Worm (Caenorhabditis elegans) whole organism, L2 larva: ENCODE measurements around the gene T28D6.6.

Experiments
- C34F6.9 ChIP-seq: fragments of 150-350 bp; optimal IDR thresholded peaks from 2 replicates; lab custom pipeline; 2014; ENCODE audit warnings: missing biosample characterization, missing genetic modification characterization
- F13H6.1 ChIP-seq: sonication (generic microtip); optimal IDR thresholded peaks from 2 replicates; lab custom pipeline; 2016; ENCODE audit warnings: missing genetic modification characterization, missing compliant biosample characterization
- R02D3.7 ChIP-seq: fragments of 150-350 bp; optimal IDR thresholded peaks from 2 replicates; lab custom pipeline; 2014; ENCODE audit warnings: missing biosample characterization, missing genetic modification characterization
- Y55F3AM.14 ChIP-seq: fragments of 200-800 bp; sonication (Bioruptor generic); optimal IDR thresholded peaks from 2 replicates; lab custom pipeline; 2018; ENCODE audit warnings: mild to moderate bottlenecking, missing genetic modification characterization, missing compliant biosample characterization
- ZK546.5 ChIP-seq: sonication (generic microtip); optimal IDR thresholded peaks from 2 replicates; lab custom pipeline; 2017; ENCODE audit warnings: missing biosample characterization, missing genetic modification characterization
- alr-1 ChIP-seq: fragments of 150-350 bp; optimal IDR thresholded peaks from 2 replicates; lab custom pipeline; 2014; ENCODE audit warnings: missing biosample characterization, missing genetic modification characterization
- ama-1 ChIP-seq: fragments of 150-350 bp; optimal IDR thresholded peaks from 2 replicates; lab custom pipeline; 2018; ENCODE audit warnings: inconsistent platforms
- blmp-1 ChIP-seq: sonication (generic microtip); optimal IDR thresholded peaks from 2 replicates; lab custom pipeline; 2017; ENCODE audit warnings: missing genetic modification characterization, mild to moderate bottlenecking, missing compliant biosample characterization, antibody characterized with exemption, moderate library complexity; ENCODE audit not compliant: insufficient read depth
- ceh-16 ChIP-seq: fragments of 150-350 bp; optimal IDR thresholded peaks from 2 replicates; lab custom pipeline; 2014; ENCODE audit warnings: missing biosample characterization, missing genetic modification characterization
- ceh-82 ChIP-seq: fragments of 150-350 bp; optimal IDR thresholded peaks from 2 replicates; lab custom pipeline; 2014; ENCODE audit warnings: missing biosample characterization, missing genetic modification characterization
- dmd-4 ChIP-seq: sonication (generic microtip); optimal IDR thresholded peaks from 2 replicates; lab custom pipeline; 2017; ENCODE audit warnings: missing biosample characterization, missing genetic modification characterization
- egl-27 ChIP-seq: sonication (generic microtip); optimal IDR thresholded peaks from 3 replicates; lab custom pipeline; 2017; ENCODE audit warnings: missing biosample characterization, missing genetic modification reagents, missing genetic modification characterization
- elt-1 ChIP-seq: fragments of 150-350 bp; optimal IDR thresholded peaks from 2 replicates; lab custom pipeline; 2014; ENCODE audit warnings: missing biosample characterization, missing genetic modification characterization
- elt-3 ChIP-seq: sonication (generic microtip); optimal IDR thresholded peaks from 2 replicates; lab custom pipeline; 2017; ENCODE audit warnings: missing biosample characterization, missing genetic modification characterization
- fos-1 ChIP-seq: fragments of 150-350 bp; optimal IDR thresholded peaks from 2 replicates; lab custom pipeline; 2014; ENCODE audit warnings: missing biosample characterization, missing genetic modification characterization
- lin-13 ChIP-seq: fragments of 150-350 bp; optimal IDR thresholded peaks from 2 replicates; lab custom pipeline; 2014; ENCODE audit warnings: missing biosample characterization, missing genetic modification reagents, missing genetic modification characterization
- lsy-2 ChIP-seq, 2 experiments: fragments of 150-350 bp in 1 of 2; sonication (generic microtip) in 1 of 2; optimal IDR thresholded peaks; 2 replicates each; lab custom pipeline; 2014 to 2017; ENCODE audit warnings: missing biosample characterization in 2 of 2, missing genetic modification characterization in 2 of 2
- mab-5 ChIP-seq: fragments of 150-350 bp; optimal IDR thresholded peaks from 2 replicates; lab custom pipeline; 2014; ENCODE audit warnings: missing biosample characterization, missing genetic modification characterization
- mbf-1 ChIP-seq: sonication (generic microtip); optimal IDR thresholded peaks from 2 replicates; lab custom pipeline; 2017; ENCODE audit warnings: missing biosample characterization, missing genetic modification characterization
- nhr-10 ChIP-seq: sonication (generic microtip); optimal IDR thresholded peaks from 2 replicates; lab custom pipeline; 2017; ENCODE audit warnings: missing biosample characterization, missing genetic modification characterization
- nhr-11 ChIP-seq: fragments of 150-350 bp; optimal IDR thresholded peaks from 2 replicates; lab custom pipeline; 2014; ENCODE audit warnings: missing biosample characterization, missing genetic modification characterization
- nhr-129 ChIP-seq: fragments of 150-350 bp; optimal IDR thresholded peaks from 2 replicates; lab custom pipeline; 2014; ENCODE audit warnings: missing biosample characterization, missing genetic modification characterization
- nhr-21 ChIP-seq: fragments of 150-350 bp; optimal IDR thresholded peaks from 2 replicates; lab custom pipeline; 2014; ENCODE audit warnings: missing biosample characterization, missing genetic modification characterization
- nhr-23 ChIP-seq: fragments of 150-350 bp; optimal IDR thresholded peaks from 2 replicates; lab custom pipeline; 2014; ENCODE audit warnings: missing biosample characterization, missing genetic modification reagents, missing genetic modification characterization
- nhr-237 ChIP-seq: fragments of 150-350 bp; optimal IDR thresholded peaks from 2 replicates; lab custom pipeline; 2014; ENCODE audit warnings: missing biosample characterization, missing genetic modification characterization
- nhr-25 ChIP-seq: fragments of 150-350 bp; sonication (generic microtip); optimal IDR thresholded peaks from 3 replicates; lab custom pipeline; 2014; ENCODE audit warnings: missing biosample characterization, missing genetic modification characterization
- nhr-6 ChIP-seq: fragments of 150-350 bp; optimal IDR thresholded peaks from 2 replicates; lab custom pipeline; 2014; ENCODE audit warnings: missing biosample characterization, missing genetic modification characterization
- nhr-77 ChIP-seq: fragments of 150-350 bp; optimal IDR thresholded peaks from 2 replicates; lab custom pipeline; 2014; ENCODE audit warnings: missing biosample characterization, missing genetic modification characterization
- peb-1 ChIP-seq: fragments of 150-350 bp; optimal IDR thresholded peaks from 2 replicates; lab custom pipeline; 2014; ENCODE audit warnings: missing biosample characterization, missing genetic modification characterization
- skn-1 ChIP-seq: sonication (generic microtip); optimal IDR thresholded peaks from 2 replicates; lab custom pipeline; 2017; ENCODE audit warnings: missing biosample characterization, missing genetic modification characterization
- sma-3 ChIP-seq: sonication (generic microtip); optimal IDR thresholded peaks from 2 replicates; lab custom pipeline; 2016; ENCODE audit warnings: missing genetic modification reagents, missing genetic modification characterization, missing compliant biosample characterization
- sma-9 ChIP-seq, 2 experiments: fragments of 150-350 bp in 1 of 2; sonication (generic microtip) in 1 of 2; optimal IDR thresholded peaks; 2 replicates each; lab custom pipeline; 2014 to 2016; ENCODE audit warnings: missing genetic modification characterization in 2 of 2, mild to moderate bottlenecking in 1 of 2, missing biosample characterization in 1 of 2, missing compliant biosample characterization in 1 of 2, missing genetic modification reagents in 1 of 2, moderate library complexity in 1 of 2
- snpc-4 ChIP-seq: fragments of 150-350 bp; optimal IDR thresholded peaks from 2 replicates; lab custom pipeline; 2014; ENCODE audit warnings: missing biosample characterization, missing genetic modification characterization
- unc-39 ChIP-seq: fragments of 150-350 bp; optimal IDR thresholded peaks from 2 replicates; lab custom pipeline; 2014; ENCODE audit warnings: missing biosample characterization, missing genetic modification characterization
- unc-62 ChIP-seq: fragments of 150-350 bp; optimal IDR thresholded peaks from 2 replicates; lab custom pipeline; 2014; ENCODE audit warnings: missing biosample characterization, missing genetic modification reagents, missing genetic modification characterization
- zag-1 ChIP-seq: fragments of 150-350 bp; optimal IDR thresholded peaks from 2 replicates; lab custom pipeline; 2014; ENCODE audit warnings: missing biosample characterization, missing genetic modification characterization
- ztf-1 ChIP-seq: fragments of 200-800 bp; sonication (Bioruptor generic); conservative IDR thresholded peaks from 2 replicates; pipeline ENCODE4 v1.3.6; 2022; ENCODE audit warnings: missing genetic modification characterization, missing compliant biosample characterization
- ztf-11 ChIP-seq: sonication (generic microtip); optimal IDR thresholded peaks from 2 replicates; lab custom pipeline; 2017; ENCODE audit warnings: missing biosample characterization, missing genetic modification characterization

Gene T28D6.6

DNA sequence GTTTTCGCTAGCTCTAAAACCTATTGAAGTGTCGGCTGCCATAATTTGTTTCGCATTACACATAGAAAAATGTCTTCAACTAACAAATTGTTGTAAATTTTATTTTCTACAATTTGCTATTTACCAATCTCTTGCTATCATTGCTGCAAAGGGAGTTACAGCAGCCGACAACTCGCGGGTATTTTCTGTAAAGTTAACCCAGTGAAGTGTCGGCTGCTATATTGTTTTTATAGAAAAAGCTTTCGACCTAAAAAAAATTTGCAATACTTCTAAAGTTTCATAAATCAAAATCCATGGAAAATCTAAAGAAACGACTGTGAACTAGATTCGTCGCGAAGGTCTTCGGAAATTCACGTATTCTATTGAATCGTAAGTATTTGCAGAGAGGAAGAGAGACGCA, 36.0 kb upstream of the T28D6.6 start:
- TF ChIP-seq nhr-77 (no peak), zag-1 (tag; lab: Kevin White, UChicago) (no peak), skn-1 (tag; lab: Kevin White, UChicago) (no peak), unc-62 (no peak), elt-1 (no peak), ztf-1 (GFP tag; lab: Robert Waterston, UW) (no peak), nhr-21 (no peak), egl-27 (tag; lab: Kevin White, UChicago) (no peak), ama-1 (lab: Kevin White, UChicago) (no peak), nhr-6 (tag; lab: Kevin White, UChicago) (no peak), mbf-1 (no peak), lin-13 (GFP tag; lab: Kevin White, UChicago) (no peak)

DNA sequence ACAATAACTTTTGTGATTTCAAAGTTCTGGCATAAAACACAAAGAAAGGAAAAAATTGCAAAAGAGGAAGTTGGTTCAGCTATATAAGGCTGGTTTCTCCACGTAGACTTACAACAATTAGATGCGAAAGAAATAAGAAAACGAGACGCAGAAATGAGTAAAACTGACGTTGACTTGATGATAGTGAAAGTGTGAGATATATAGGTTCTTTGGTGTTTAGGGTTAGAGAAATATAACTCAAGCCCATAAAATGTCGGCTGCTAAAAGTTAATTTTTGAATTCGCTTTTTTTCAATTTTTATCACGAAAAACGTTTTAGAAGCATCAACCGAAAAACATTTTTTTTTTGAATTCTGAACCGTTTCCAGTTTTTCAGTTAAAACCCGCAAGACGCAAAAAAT, 35.5 kb upstream of the T28D6.6 start:
- TF ChIP-seq lsy-2 (tag; optimal IDR thresholded peaks at IDR 0.05; lab: Kevin White, UChicago) (peak in 1 of 2 experiments; percentile 5), peb-1 (tag; lab: Kevin White, UChicago) (no peak), nhr-25 (tag; lab: Kevin White, UChicago) (no peak), sma-3 (GFP tag; lab: Kevin White, UChicago) (no peak), dmd-4 (tag; lab: Kevin White, UChicago) (no peak), skn-1 (tag; lab: Kevin White, UChicago) (no peak), F13H6.1 (tag; lab: Kevin White, UChicago) (no peak), R02D3.7 (no peak), elt-1 (no peak), blmp-1 (tag; lab: Kevin White, UChicago) (peak; percentile 91), nhr-10 (no peak), nhr-23 (tag; lab: Kevin White, UChicago) (no peak), egl-27 (tag; lab: Kevin White, UChicago) (no peak), C34F6.9 (no peak), ceh-16 (tag; lab: Kevin White, UChicago) (no peak), nhr-6 (tag; lab: Kevin White, UChicago) (no peak), nhr-77 (no peak), Y55F3AM.14 (no peak), nhr-237 (tag; lab: Kevin White, UChicago) (no peak), unc-62 (no peak), elt-3 (no peak), ZK546.5 (tag; lab: Kevin White, UChicago) (no peak), snpc-4 (tag; lab: Kevin White, UChicago) (peak; percentile 87), ama-1 (lab: Kevin White, UChicago) (no peak), fos-1 (tag; lab: Kevin White, UChicago) (no peak), lin-13 (GFP tag; lab: Kevin White, UChicago) (peak; percentile 11), sma-9 (GFP tag; optimal IDR thresholded peaks at IDR 0.05; lab: Kevin White, UChicago) (no peak), sma-9 (tag; optimal IDR thresholded peaks at IDR 0.05; lab: Kevin White, UChicago) (no peak), alr-1 (tag; lab: Kevin White, UChicago) (no peak), nhr-129 (tag; lab: Kevin White, UChicago) (no peak), mbf-1 (no peak)
- TF ChIP-seq, all 48 proteins: peak for 4

DNA sequence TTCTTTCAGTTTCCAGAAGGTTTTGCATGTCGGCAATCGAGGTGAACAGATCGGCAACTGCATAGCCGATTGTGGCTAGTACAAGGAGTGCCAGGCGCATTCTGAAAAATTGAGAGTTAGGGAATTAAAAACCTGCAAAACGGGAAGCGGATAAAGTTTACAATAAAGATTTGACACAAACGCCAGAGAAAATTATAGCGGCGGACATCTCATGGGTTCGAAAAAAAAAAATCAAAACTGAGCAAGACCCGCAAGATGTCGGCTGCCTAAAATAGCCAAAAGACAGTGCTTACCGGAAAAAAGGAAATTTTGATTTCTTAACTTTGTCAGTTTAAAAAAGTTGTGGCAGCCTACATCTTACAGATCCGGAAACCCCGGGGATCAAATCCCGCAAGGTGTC, 35.0 kb upstream of the T28D6.6 start, which contains the start of gene dpy-18:
TSS of gene dpy-18 (minus strand) at position 101 of the 400 bp plus-strand sequence.
- no peak for TF ChIP-seq egl-27 (tag; lab: Kevin White, UChicago)
- TF ChIP-seq nhr-21: no peak
- TF ChIP-seq elt-3: no peak
- TF ChIP-seq nhr-11 (tag; lab: Kevin White, UChicago): no peak
- TF ChIP-seq R02D3.7: no peak
- TF ChIP-seq nhr-237 (tag; lab: Kevin White, UChicago): no peak
- TF ChIP-seq F13H6.1 (tag; lab: Kevin White, UChicago): no peak
- no peak for TF ChIP-seq dmd-4 (tag; lab: Kevin White, UChicago)
- no peak for TF ChIP-seq ZK546.5 (tag; lab: Kevin White, UChicago)
- TF ChIP-seq mab-5 (tag; lab: Kevin White, UChicago): no peak
- TF ChIP-seq ceh-82 (tag; lab: Kevin White, UChicago): no peak
- no peak for TF ChIP-seq ztf-11 (tag; lab: Kevin White, UChicago)
- no peak for TF ChIP-seq unc-39 (tag; lab: Kevin White, UChicago)
- TF ChIP-seq lsy-2 (tag; optimal IDR thresholded peaks at IDR 0.05; lab: Kevin White, UChicago): no peak
- no peak for TF ChIP-seq blmp-1 (tag; lab: Kevin White, UChicago)
- TF ChIP-seq skn-1 (tag; lab: Kevin White, UChicago): no peak
- no peak for TF ChIP-seq sma-9 (GFP tag; optimal IDR thresholded peaks at IDR 0.05; lab: Kevin White, UChicago)
- no peak for TF ChIP-seq sma-9 (tag; optimal IDR thresholded peaks at IDR 0.05; lab: Kevin White, UChicago)
- no peak for TF ChIP-seq nhr-10
